Fruit fly (Drosophila melanogaster) whole organism, embryonic: ENCODE results near the gene CG12951.

Experiments
- BtbVII ChIP-seq: fragments of 200-800 bp; sonication (Bioruptor generic); optimal IDR thresholded peaks from 3 replicates; lab custom pipeline; 2017; ENCODE audit warnings: missing biosample characterization, mild to moderate bottlenecking, missing genetic modification characterization
- CG10147 ChIP-seq: fragments of 200-800 bp; sonication (Bioruptor generic); optimal IDR thresholded peaks from 2 replicates; lab custom pipeline; 2019; ENCODE audit warnings: missing biosample characterization, mild to moderate bottlenecking, missing genetic modification characterization, moderate library complexity
- CG10267 ChIP-seq: fragments of 200-800 bp; sonication (Bioruptor generic); optimal IDR thresholded peaks from 2 replicates; lab custom pipeline; 2018; ENCODE audit warnings: missing biosample characterization, mild to moderate bottlenecking, missing genetic modification characterization, moderate library complexity
- CG11093 ChIP-seq: fragments of 200-800 bp; sonication (Bioruptor generic); IDR thresholded peaks from 3 replicates; pipeline ENCODE4 v1.3.6; 2022; ENCODE audit warnings: missing biosample characterization, missing genetic modification characterization
- CG16863 ChIP-seq: fragments of 200-800 bp; sonication (Bioruptor generic); optimal IDR thresholded peaks from 3 replicates; lab custom pipeline; 2016; ENCODE audit warnings: missing biosample characterization, missing genetic modification characterization
- CG17829 ChIP-seq: fragments of 200-800 bp; optimal IDR thresholded peaks from 2 replicates; lab custom pipeline; 2019; ENCODE audit warnings: missing biosample characterization, mild to moderate bottlenecking, missing genetic modification characterization, moderate library complexity
- CG1792 ChIP-seq: fragments of 200-800 bp; sonication (Bioruptor generic); optimal IDR thresholded peaks from 2 replicates; lab custom pipeline; 2016; ENCODE audit warnings: missing biosample characterization, missing genetic modification characterization
- CG30431 ChIP-seq: fragments of 200-800 bp; sonication (Bioruptor generic); optimal IDR thresholded peaks from 2 replicates; lab custom pipeline; 2017; ENCODE audit warnings: missing biosample characterization, missing genetic modification characterization
- CG3847 ChIP-seq: fragments of 200-800 bp; sonication (Bioruptor generic); IDR thresholded peaks from 2 replicates; pipeline ENCODE4 v1.3.6; 2022; ENCODE audit warnings: missing biosample characterization, missing genetic modification characterization
- CG5180 ChIP-seq: fragments of 200-800 bp; sonication (Bioruptor generic); optimal IDR thresholded peaks from 3 replicates; lab custom pipeline; 2017; ENCODE audit warnings: missing biosample characterization, missing genetic modification characterization, mild to moderate bottlenecking, moderate library complexity, missing genetic modification reagents
- CG6683 ChIP-seq: fragments of 200-800 bp; sonication (Bioruptor generic); optimal IDR thresholded peaks from 2 replicates; lab custom pipeline; 2017; ENCODE audit warnings: missing biosample characterization, mild to moderate bottlenecking, missing genetic modification characterization, missing genetic modification reagents
- CG7745 ChIP-seq: fragments of 200-800 bp; sonication (Bioruptor generic); optimal IDR thresholded peaks from 2 replicates; lab custom pipeline; 2018; ENCODE audit warnings: missing biosample characterization, mild to moderate bottlenecking, missing genetic modification characterization, moderate library complexity
- CG7987 ChIP-seq: fragments of 200-800 bp; sonication (Bioruptor generic); optimal IDR thresholded peaks from 2 replicates; lab custom pipeline; 2018; ENCODE audit warnings: missing biosample characterization, mild to moderate bottlenecking, missing genetic modification characterization, moderate library complexity
- D ChIP-seq, 2 experiments: fragments of 200-800 bp in 1 of 2; fragments of >200 bp in 1 of 2; sonication (Bioruptor generic) in 1 of 2; optimal IDR thresholded peaks; 2 replicates in 1 of 2; 3 replicates in 1 of 2; lab custom pipeline; 2017; ENCODE audit warnings: mild to moderate bottlenecking in 1 of 2, missing biosample characterization in 1 of 2, missing genetic modification characterization in 1 of 2, missing genetic modification reagents in 1 of 2
- Dbx ChIP-seq: fragments of 200-800 bp; sonication (Bioruptor generic); IDR thresholded peaks from 3 replicates; pipeline ENCODE4 v1.3.6; 2022; ENCODE audit warnings: missing biosample characterization, missing genetic modification characterization
- Dek ChIP-seq: fragments of 200-800 bp; sonication (Bioruptor generic); optimal IDR thresholded peaks from 3 replicates; lab custom pipeline; 2019; ENCODE audit warnings: missing biosample characterization, mild to moderate bottlenecking, missing genetic modification characterization, moderate library complexity
- Ets97D ChIP-seq: fragments of 200-800 bp; sonication (Bioruptor generic); optimal IDR thresholded peaks from 3 replicates; lab custom pipeline; 2016; ENCODE audit warnings: missing biosample characterization, missing genetic modification characterization
- GATAe ChIP-seq: fragments of 200-800 bp; sonication (Bioruptor generic); conservative IDR thresholded peaks from 2 replicates; pipeline ENCODE4 v1.3.6; 2022; ENCODE audit warnings: missing biosample characterization, missing genetic modification characterization
- Med ChIP-seq: fragments of 200-800 bp; sonication (Bioruptor generic); peaks from one replicate; lab custom pipeline; 2016; ENCODE audit warnings: missing biosample characterization, missing genetic modification characterization, mild to moderate bottlenecking, inconsistent platforms, moderate library complexity
- Opbp ChIP-seq: fragments of 200-800 bp; sonication (Bioruptor generic); IDR thresholded peaks from 3 replicates; pipeline ENCODE4 v1.3.6; 2022; ENCODE audit warnings: missing biosample characterization, missing genetic modification characterization; ENCODE audit not compliant: partially characterized antibody
- Stat92E ChIP-seq, 3 experiments: fragments of >200 bp in 2 of 3; fragments of 200-800 bp in 1 of 3; sonication (Bioruptor generic) in 1 of 3; optimal IDR thresholded peaks; 2 replicates each; lab custom pipeline; 2017 to 2019; ENCODE audit warnings: missing biosample characterization in 3 of 3, missing genetic modification characterization in 3 of 3, mild to moderate bottlenecking in 1 of 3, moderate library complexity in 1 of 3
- Usf ChIP-seq: fragments of 200-800 bp; sonication (Bioruptor generic); optimal IDR thresholded peaks from 2 replicates; lab custom pipeline; 2017; ENCODE audit warnings: missing genotype, missing biosample characterization, missing genetic modification characterization
- al ChIP-seq: fragments of 200-800 bp; sonication (Bioruptor generic); IDR thresholded peaks from 2 replicates; pipeline ENCODE4 v1.3.6; 2022; ENCODE audit warnings: missing biosample characterization, missing genetic modification characterization
- ap ChIP-seq: fragments of 200-800 bp; sonication (Bioruptor generic); IDR thresholded peaks from 2 replicates; pipeline ENCODE4 v1.3.6; 2022; ENCODE audit warnings: missing biosample characterization, missing genetic modification characterization
- chn ChIP-seq: fragments of 200-800 bp; sonication (Bioruptor generic); optimal IDR thresholded peaks from 2 replicates; lab custom pipeline; 2016; ENCODE audit warnings: missing biosample characterization, missing genetic modification characterization
- exex ChIP-seq: fragments of 200-800 bp; sonication (Bioruptor generic); optimal IDR thresholded peaks from 4 replicates; lab custom pipeline; 2018; ENCODE audit warnings: missing biosample characterization, mild to moderate bottlenecking, missing genetic modification characterization, moderate library complexity
- grn ChIP-seq: fragments of 200-800 bp; sonication (Bioruptor generic); optimal IDR thresholded peaks from 3 replicates; lab custom pipeline; 2017; ENCODE audit warnings: missing biosample characterization, missing genetic modification characterization
- h ChIP-seq: fragments of >200 bp; optimal IDR thresholded peaks from 2 replicates; lab custom pipeline; 2017
- hkb ChIP-seq, 2 experiments: fragments of 200-800 bp in 1 of 2; fragments of >200 bp in 1 of 2; sonication (Bioruptor generic) in 1 of 2; IDR thresholded peaks in 1 of 2; optimal IDR thresholded peaks in 1 of 2; 2 replicates each; pipeline versions ENCODE4 v1.3.6 to Lab custom; 2017 to 2022; ENCODE audit warnings: missing biosample characterization in 1 of 2, missing genetic modification characterization in 1 of 2
- ken ChIP-seq: fragments of 200-800 bp; sonication (Bioruptor generic); IDR thresholded peaks from 3 replicates; pipeline ENCODE4 v1.3.6; 2022; ENCODE audit warnings: missing biosample characterization, missing genetic modification characterization
- mirr ChIP-seq: fragments of 200-800 bp; sonication (Bioruptor generic); optimal IDR thresholded peaks from 3 replicates; lab custom pipeline; 2018; ENCODE audit warnings: missing biosample characterization, mild to moderate bottlenecking, missing genetic modification characterization
- mld ChIP-seq: fragments of 200-800 bp; sonication (Bioruptor generic); IDR thresholded peaks from 3 replicates; pipeline ENCODE4 v1.3.6; 2022; ENCODE audit warnings: missing biosample characterization, missing genetic modification characterization; ENCODE audit not compliant: partially characterized antibody
- phol ChIP-seq: fragments of 200-800 bp; sonication (Bioruptor generic); optimal IDR thresholded peaks from 3 replicates; lab custom pipeline; 2018; ENCODE audit warnings: missing biosample characterization, mild to moderate bottlenecking, missing genetic modification characterization, moderate library complexity
- pnt ChIP-seq: fragments of 200-800 bp; sonication (Bioruptor generic); optimal IDR thresholded peaks from 3 replicates; lab custom pipeline; 2016; ENCODE audit warnings: missing biosample characterization, missing genetic modification characterization
- prd ChIP-seq, 3 experiments: fragments of >200 bp in 2 of 3; fragments of 200-800 bp in 1 of 3; sonication (Bioruptor generic) in 1 of 3; optimal IDR thresholded peaks in 2 of 3; IDR thresholded peaks in 1 of 3; 2 replicates in 2 of 3; 3 replicates in 1 of 3; pipeline versions ENCODE4 v1.3.6 to Lab custom; 2017 to 2022; ENCODE audit warnings: missing biosample characterization in 1 of 3, missing genetic modification characterization in 1 of 3
- pzg ChIP-seq: fragments of 200-800 bp; sonication (Bioruptor generic); optimal IDR thresholded peaks from 3 replicates; lab custom pipeline; 2018; ENCODE audit warnings: missing biosample characterization, mild to moderate bottlenecking, missing genetic modification characterization, moderate library complexity
- sc ChIP-seq, 3 experiments: fragments of >200 bp in 2 of 3; fragments of 200-800 bp in 1 of 3; sonication (Bioruptor generic) in 1 of 3; optimal IDR thresholded peaks; 2 replicates in 2 of 3; 3 replicates in 1 of 3; lab custom pipeline; 2017; ENCODE audit warnings: mild to moderate bottlenecking in 1 of 3, missing biosample characterization in 1 of 3, missing genetic modification characterization in 1 of 3, missing genetic modification reagents in 1 of 3
- sens ChIP-seq: fragments of 200-800 bp; sonication (Bioruptor generic); peaks from one replicate; lab custom pipeline; 2016; ENCODE audit warnings: missing biosample characterization, missing genetic modification characterization
- slbo ChIP-seq: fragments of 200-800 bp; sonication (Bioruptor generic); IDR thresholded peaks from 2 replicates; pipeline ENCODE4 v1.3.6; 2022; ENCODE audit warnings: missing biosample characterization, missing genetic modification characterization
- stwl ChIP-seq: fragments of 200-800 bp; sonication (Bioruptor generic); optimal IDR thresholded peaks from 3 replicates; lab custom pipeline; 2018; ENCODE audit warnings: missing biosample characterization, mild to moderate bottlenecking, missing genetic modification characterization, moderate library complexity
- sug ChIP-seq: fragments of 200-800 bp; optimal IDR thresholded peaks from 2 replicates; lab custom pipeline; 2019; ENCODE audit warnings: missing biosample characterization, mild to moderate bottlenecking, missing genetic modification characterization, moderate library complexity
- tin ChIP-seq: fragments of 200-800 bp; sonication (Bioruptor generic); optimal IDR thresholded peaks from 3 replicates; lab custom pipeline; 2016; ENCODE audit warnings: missing biosample characterization, missing genetic modification characterization
- tll ChIP-seq, 2 experiments: fragments of 200-800 bp in 1 of 2; fragments of >200 bp in 1 of 2; sonication (Bioruptor generic) in 1 of 2; optimal IDR thresholded peaks; 2 replicates each; lab custom pipeline; 2017 to 2019; ENCODE audit warnings: missing biosample characterization in 2 of 2, missing genetic modification characterization in 2 of 2, mild to moderate bottlenecking in 1 of 2, moderate library complexity in 1 of 2

CG12951 gene

dm6 chr3R:9334592-9335518 lies 4.7 kb upstream of the CG12951 start, which contains the start of the genes Aduk and pasi2 (continued):
- TF ChIP-seq mld (peak; percentile 71), Med (peak; percentile 87), stwl (tag; lab: Kevin White, UChicago) (peak; percentile 31), CG11093 (GFP tag; lab: Robert Waterston, UW) (no peak), phol (peak; percentile 11)
- TF ChIP-seq, all 482 proteins: peak for 129

DNA sequence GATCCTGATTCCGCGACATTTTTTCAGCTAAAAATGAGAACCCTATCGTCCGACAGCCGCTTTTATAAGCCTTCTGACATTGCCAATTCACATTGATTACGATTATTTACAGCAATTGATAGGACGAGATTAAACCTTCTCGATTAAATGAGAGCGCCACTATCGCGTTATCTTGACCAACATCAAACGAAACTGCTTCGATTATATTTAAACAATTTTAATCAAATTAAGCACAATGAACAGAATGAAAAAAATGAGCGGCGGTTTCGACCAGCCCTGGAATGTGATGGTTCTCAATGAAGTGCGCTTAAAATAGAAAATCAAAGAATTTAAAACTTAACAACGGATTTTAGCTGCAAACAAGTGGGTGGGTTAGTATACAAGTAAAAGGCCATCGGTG lies 1.7 kb upstream of the CG12951 start, which contains the start of gene CG16749:
CG16749 (minus strand) TSS at position 25 of the 400 bp plus-strand sequence.
- peak; percentile 33 for TF ChIP-seq hkb (optimal IDR thresholded peaks at IDR 0.05; lab: Kevin White, UChicago)
- TF ChIP-seq hkb (GFP tag; IDR thresholded peaks at IDR 0.05; lab: Robert Waterston, UW) = no peak
- TF ChIP-seq GATAe (GFP tag; lab: Robert Waterston, UW) = peak; percentile 26; the same call in 1 of the 2 replicates
- TF ChIP-seq exex (tag; lab: Kevin White, UChicago) = peak; percentile 93
- TF ChIP-seq sug = peak; percentile 10
- no peak for TF ChIP-seq CG5180 (GFP tag; lab: Kevin White, UChicago)
- TF ChIP-seq CG10267 (tag; lab: Kevin White, UChicago) = no peak
- peak; percentile 21 for TF ChIP-seq grn

dm6 chr3R:9328812-9329211 lies 1.3 kb downstream of the CG12951 start:
- TF ChIP-seq CG30431 (GFP tag; lab: Kevin White, UChicago) (no peak), Dbx (no peak), CG7987 (no peak), Usf (GFP tag; lab: Kevin White, UChicago) (no peak), Ets97D (GFP tag; lab: Kevin White, UChicago) (peak; percentile 54), tll (GFP tag; optimal IDR thresholded peaks at IDR 0.05; lab: Kevin White, UChicago) (no peak), Dek (peak; percentile 27), sc (optimal IDR thresholded peaks at IDR 0.05; lab: Kevin White, UChicago) (no peak), sc (GFP tag; optimal IDR thresholded peaks at IDR 0.05; lab: Kevin White, UChicago) (no peak), CG16863 (GFP tag; lab: Kevin White, UChicago) (no peak), h (lab: Kevin White, UChicago) (no peak), pnt (GFP tag; lab: Kevin White, UChicago) (no peak), CG7745 (tag; lab: Kevin White, UChicago) (no peak), mirr (GFP tag; lab: Kevin White, UChicago) (no peak), CG10147 (GFP tag; lab: Kevin White, UChicago) (no peak), CG1792 (GFP tag; lab: Kevin White, UChicago) (no peak), CG6683 (GFP tag; lab: Kevin White, UChicago) (no peak), slbo (GFP tag; lab: Robert Waterston, UW) (peak; percentile 24; the same call in 1 of the 2 replicates), Opbp (peak; percentile 65; the same call in 2 of the 3 replicates), pzg (GFP tag; lab: Kevin White, UChicago) (peak; percentile 30), prd (optimal IDR thresholded peaks at IDR 0.05; lab: Kevin White, UChicago) (no peak), prd (GFP tag; IDR thresholded peaks at IDR 0.05; lab: Robert Waterston, UW) (peak; percentile 65; the same call in 2 of the 3 replicates), al (GFP tag; lab: Robert Waterston, UW) (no peak), tin (GFP tag; lab: Kevin White, UChicago) (no peak), CG17829 (tag; lab: Kevin White, UChicago) (peak; percentile 11), sens (peak; percentile 21), BtbVII (no peak), CG3847 (GFP tag; lab: Robert Waterston, UW) (no peak), stwl (tag; lab: Kevin White, UChicago) (peak; percentile 82), D (optimal IDR thresholded peaks at IDR 0.05; lab: Kevin White, UChicago) (no peak), D (GFP tag; optimal IDR thresholded peaks at IDR 0.05; lab: Kevin White, UChicago) (no peak), ken (GFP tag; lab: Robert Waterston, UW) (no peak), ap (GFP tag; lab: Robert Waterston, UW) (no peak), chn (GFP tag; lab: Kevin White, UChicago) (no peak), Stat92E (GFP tag; optimal IDR thresholded peaks at IDR 0.05; lab: Kevin White, UChicago) (no peak)
